Fruit fly (Drosophila melanogaster) whole organism, adult: ENCODE measurements around the gene CG9452.
A peak's percentile ranks its signal among the peaks of the same experiment; 100 is the strongest.
"Not testable (repeated sequence)": the region's sequence is repeated elsewhere in the genome, so short reads cannot be mapped to it uniquely, and the experiment has no call there.

ENCODE experiments used
- CG11617 ChIP-seq: fragments of 200-800 bp; sonication (Bioruptor generic); optimal IDR thresholded peaks from 2 replicates; lab custom pipeline; 2017; ENCODE audit warnings: mild to moderate bottlenecking, missing biosample characterization, missing genetic modification reagents, missing genetic modification characterization
- CG12768 ChIP-seq: fragments of 200-800 bp; sonication (Bioruptor generic); optimal IDR thresholded peaks from 2 replicates; lab custom pipeline; 2017; ENCODE audit warnings: missing biosample characterization, missing genetic modification characterization, mild to moderate bottlenecking, moderate library complexity, missing genetic modification reagents
- CG14711 ChIP-seq: fragments of 200-800 bp; sonication (Bioruptor generic); optimal IDR thresholded peaks from 2 replicates; lab custom pipeline; 2018; ENCODE audit warnings: missing biosample characterization, mild to moderate bottlenecking, missing genetic modification characterization, moderate library complexity
- CG1620 ChIP-seq: fragments of 200-800 bp; sonication (Bioruptor generic); optimal IDR thresholded peaks from 2 replicates; lab custom pipeline; 2016; ENCODE audit warnings: missing biosample characterization, missing genetic modification characterization
- CG33017 ChIP-seq: fragments of 200-800 bp; sonication (Bioruptor generic); optimal IDR thresholded peaks from 2 replicates; lab custom pipeline; 2018; ENCODE audit warnings: missing biosample characterization, mild to moderate bottlenecking, missing genetic modification characterization, moderate library complexity
- CG5204 ChIP-seq: fragments of 200-800 bp; sonication (Bioruptor generic); optimal IDR thresholded peaks from 2 replicates; lab custom pipeline; 2016; ENCODE audit warnings: missing biosample characterization, missing genetic modification characterization
- CG7045 ChIP-seq: fragments of 200-800 bp; sonication (Bioruptor generic); optimal IDR thresholded peaks from 2 replicates; lab custom pipeline; 2017; ENCODE audit warnings: missing biosample characterization, mild to moderate bottlenecking, missing genetic modification characterization
- CG7101 ChIP-seq: fragments of 200-800 bp; sonication (Bioruptor generic); optimal IDR thresholded peaks from 2 replicates; lab custom pipeline; 2018; ENCODE audit warnings: missing biosample characterization, mild to moderate bottlenecking, missing genetic modification characterization, moderate library complexity
- Clk ChIP-seq: fragments of 200-800 bp; sonication (Bioruptor generic); optimal IDR thresholded peaks from 2 replicates; lab custom pipeline; 2017; ENCODE audit warnings: missing biosample characterization, missing genetic modification characterization
- Crg-1 ChIP-seq: fragments of 200-800 bp; sonication (Bioruptor generic); optimal IDR thresholded peaks from 2 replicates; lab custom pipeline; 2016; ENCODE audit warnings: missing biosample characterization, missing genetic modification characterization
- Hr96 ChIP-seq: fragments of 200-800 bp; sonication (Bioruptor generic); optimal IDR thresholded peaks from 2 replicates; lab custom pipeline; 2016; ENCODE audit warnings: missing biosample characterization, missing genetic modification characterization
- Mnt ChIP-seq: fragments of 200-800 bp; sonication (Bioruptor generic); optimal IDR thresholded peaks from 2 replicates; lab custom pipeline; 2016; ENCODE audit warnings: missing biosample characterization, mild to moderate bottlenecking, missing genetic modification characterization
- bab1 ChIP-seq: fragments of 200-800 bp; sonication (Bioruptor generic); optimal IDR thresholded peaks from 3 replicates; lab custom pipeline; 2019; ENCODE audit warnings: missing biosample characterization, mild to moderate bottlenecking, missing genetic modification characterization, moderate library complexity
- cic ChIP-seq: fragments of 200-800 bp; sonication (Bioruptor generic); optimal IDR thresholded peaks from 2 replicates; lab custom pipeline; 2017; ENCODE audit warnings: missing biosample characterization, mild to moderate bottlenecking, missing genetic modification characterization, moderate library complexity
- cnc ChIP-seq, 2 experiments: fragments of >200 bp; optimal IDR thresholded peaks; 2 replicates each; lab custom pipeline; 2017
- kay ChIP-seq: fragments of 200-800 bp; sonication (Bioruptor generic); peaks from one replicate; lab custom pipeline; 2016; ENCODE audit warnings: missing biosample characterization, missing genetic modification characterization, borderline replicate concordance
- ovo ChIP-seq: fragments of 200-800 bp; sonication (Bioruptor generic); optimal IDR thresholded peaks from 2 replicates; lab custom pipeline; 2016; ENCODE audit warnings: missing biosample characterization, missing genetic modification characterization
- pad ChIP-seq: fragments of 200-800 bp; sonication (Bioruptor generic); optimal IDR thresholded peaks from 3 replicates; lab custom pipeline; 2017; ENCODE audit warnings: missing biosample characterization, missing genetic modification characterization, mild to moderate bottlenecking, moderate library complexity, missing genetic modification reagents
- tj ChIP-seq: fragments of 200-800 bp; sonication (Bioruptor generic); optimal IDR thresholded peaks from 3 replicates; lab custom pipeline; 2017; ENCODE audit warnings: missing biosample characterization, mild to moderate bottlenecking, missing genetic modification characterization, moderate library complexity
- toe ChIP-seq: fragments of 200-800 bp; sonication (Bioruptor generic); optimal IDR thresholded peaks from 2 replicates; lab custom pipeline; 2016; ENCODE audit warnings: missing biosample characterization, missing genetic modification characterization

The CG9452 gene

DNA sequence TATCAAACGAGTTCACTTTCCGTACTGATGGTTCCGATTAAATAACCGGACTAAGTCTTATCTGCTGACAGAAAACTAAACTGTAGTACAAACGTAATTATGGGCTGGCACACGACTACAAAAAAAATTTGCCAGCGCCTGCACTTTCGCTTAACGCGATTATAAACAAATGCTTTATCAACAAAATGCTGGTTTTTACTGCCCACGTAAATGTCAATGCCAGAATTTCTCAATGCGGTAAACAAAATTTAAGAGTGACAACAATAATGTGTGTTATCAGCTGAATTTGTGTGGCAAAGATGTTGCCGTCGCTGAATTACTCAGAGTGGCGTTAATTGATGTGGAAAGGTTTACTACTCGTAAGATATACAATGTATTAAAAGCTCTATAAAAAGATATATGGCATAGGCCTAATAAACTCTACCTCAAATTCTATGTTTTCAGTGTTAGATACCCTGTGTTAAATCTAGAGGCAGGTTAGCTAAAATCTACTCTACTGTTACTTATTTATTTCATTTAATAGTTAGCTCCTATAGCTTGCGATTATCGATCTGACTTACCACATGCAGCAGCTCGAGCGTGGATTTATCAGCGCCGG is 7.6 kb downstream of the CG9452 start:
- TF ChIP-seq kay (GFP tag; lab: Kevin White, UChicago) (peak; percentile 81), tj (peak; percentile 96), CG12768 (peak; percentile 28), bab1 (GFP tag; lab: Kevin White, UChicago) (no peak), Mnt (GFP tag; lab: Kevin White, UChicago) (no peak), CG33017 (tag; lab: Kevin White, UChicago) (no peak), pad (peak; percentile 9), CG5204 (no peak), CG7101 (tag; lab: Kevin White, UChicago) (peak; percentile 10), CG1620 (GFP tag; lab: Kevin White, UChicago) (no peak), CG14711 (tag; lab: Kevin White, UChicago) (peak; percentile 27), ovo (GFP tag; lab: Kevin White, UChicago) (no peak), cic (GFP tag; lab: Kevin White, UChicago) (peak; percentile 75), CG7045 (peak; percentile 60)

DNA sequence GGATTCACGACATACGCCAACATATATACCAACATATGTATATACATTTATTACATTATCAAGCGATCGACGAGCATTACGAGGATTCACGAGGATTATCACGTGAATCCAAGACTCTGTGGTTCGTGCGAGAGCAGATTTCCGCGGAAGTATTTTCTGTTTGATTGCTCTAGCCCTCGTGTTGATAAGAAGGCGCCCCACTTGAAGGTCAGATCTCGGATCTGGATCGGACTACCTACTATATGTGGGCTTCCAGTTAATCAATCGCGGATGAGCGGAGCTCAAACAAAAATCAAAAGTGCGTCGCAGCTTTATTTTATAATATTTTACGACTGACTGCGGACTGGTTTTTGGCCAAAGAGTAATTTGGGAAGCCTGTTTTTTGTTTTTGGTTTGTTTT is 8.7 kb downstream of the CG9452 start:
- TF ChIP-seq CG5204, result no peak
- no peak for TF ChIP-seq bab1 (GFP tag; lab: Kevin White, UChicago)
- no peak for TF ChIP-seq CG7101 (tag; lab: Kevin White, UChicago)
- TF ChIP-seq cnc (optimal IDR thresholded peaks at IDR 0.05; lab: Kevin White, UChicago), result no peak
- no peak for TF ChIP-seq CG11617 (GFP tag; lab: Kevin White, UChicago)
- no peak for TF ChIP-seq ovo (GFP tag; lab: Kevin White, UChicago)
- no peak for TF ChIP-seq Clk (GFP tag; lab: Kevin White, UChicago)
- no peak for TF ChIP-seq pad
- TF ChIP-seq Hr96 (GFP tag; lab: Kevin White, UChicago), result no peak
- TF ChIP-seq tj, result no peak
- no peak for TF ChIP-seq CG12768
- TF ChIP-seq toe (GFP tag; lab: Kevin White, UChicago), result no peak
- no peak for TF ChIP-seq Mnt (GFP tag; lab: Kevin White, UChicago)
- no peak for TF ChIP-seq CG1620 (GFP tag; lab: Kevin White, UChicago)
- TF ChIP-seq CG14711 (tag; lab: Kevin White, UChicago), result no peak

DNA sequence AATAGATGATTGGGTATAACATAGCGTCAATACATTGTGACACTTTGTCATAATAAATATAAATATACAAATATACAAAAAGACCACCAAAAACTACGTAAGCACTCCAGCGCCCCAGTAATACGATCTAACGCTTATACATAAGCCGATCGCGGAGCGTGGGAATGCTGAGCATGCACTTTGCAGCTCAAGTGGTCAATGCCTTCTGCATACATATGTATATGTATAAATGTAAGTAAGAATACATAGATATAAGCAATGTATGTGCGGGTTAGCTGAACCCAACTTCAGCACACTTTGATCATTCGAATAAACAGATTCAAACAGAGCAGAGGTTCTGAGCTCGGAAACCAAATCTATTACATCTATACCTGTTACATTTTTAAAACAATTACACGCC is 16.4 kb downstream of the CG9452 start, which contains the start of gene CG32212:
CG32212 (plus strand) TSS at position 301 of the 400 bp plus-strand sequence.
- TF ChIP-seq CG12768; CG33017 (tag; lab: Kevin White, UChicago); toe (GFP tag; lab: Kevin White, UChicago): not testable (repeated sequence)

dm6 chr3L:19486398-19486797 is 17.3 kb downstream of the CG9452 start, which contains the start of gene brv1:
Gene brv1 (minus strand): TSS chr3L:19486498.
- TF ChIP-seq bab1 (GFP tag; lab: Kevin White, UChicago) (no peak), tj (no peak), cnc (optimal IDR thresholded peaks at IDR 0.05; lab: Kevin White, UChicago) (no peak), CG11617 (GFP tag; lab: Kevin White, UChicago) (no peak)

DNA sequence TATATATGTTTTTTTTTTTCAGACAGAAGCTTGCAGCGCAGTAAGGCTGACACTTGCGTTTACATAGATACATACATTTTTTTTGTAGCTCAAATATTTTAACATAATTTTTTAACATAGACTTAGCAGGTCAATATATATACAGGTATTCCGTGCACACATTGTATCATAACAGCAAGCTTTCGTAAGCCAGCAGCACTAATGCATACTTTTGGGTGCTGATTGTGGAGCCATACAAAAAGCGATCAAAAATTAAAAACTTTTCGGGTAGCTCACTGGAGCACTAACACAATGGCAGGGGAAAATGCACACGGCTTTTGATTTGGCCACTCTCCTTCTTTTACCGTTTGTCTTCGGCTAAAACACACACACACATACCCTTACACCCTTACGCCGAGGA is 20.7 kb downstream of the CG9452 start:
- TF ChIP-seq cnc (optimal IDR thresholded peaks at IDR 0.05; lab: Kevin White, UChicago), result no peak
- peak; percentile 49 for TF ChIP-seq kay (GFP tag; lab: Kevin White, UChicago)

DNA sequence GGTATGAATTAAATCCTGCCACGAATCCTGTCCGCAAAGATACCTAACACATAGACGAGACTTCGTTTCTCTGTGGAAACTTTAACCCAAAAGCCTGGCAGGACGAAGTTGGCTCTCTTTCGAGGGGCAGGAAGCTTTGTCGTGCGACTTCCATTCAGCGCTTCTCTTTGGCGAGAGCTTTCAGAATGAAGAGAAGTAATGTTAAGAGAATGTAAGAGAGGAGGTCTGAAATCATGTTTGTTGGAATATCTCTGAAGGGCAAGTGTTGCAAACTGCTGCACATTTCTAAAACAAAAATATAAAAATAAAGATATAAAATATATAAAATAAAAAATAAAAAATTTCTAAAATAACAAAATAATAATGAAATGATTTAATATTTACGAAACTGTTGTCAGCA is 21.7 kb downstream of the CG9452 start:
- no peak for TF ChIP-seq Crg-1
- no peak for TF ChIP-seq CG11617 (GFP tag; lab: Kevin White, UChicago)
- no peak for TF ChIP-seq Hr96 (GFP tag; lab: Kevin White, UChicago)
- TF ChIP-seq CG14711 (tag; lab: Kevin White, UChicago), result no peak
- TF ChIP-seq CG33017 (tag; lab: Kevin White, UChicago), result no peak
- no peak for TF ChIP-seq bab1 (GFP tag; lab: Kevin White, UChicago)

DNA sequence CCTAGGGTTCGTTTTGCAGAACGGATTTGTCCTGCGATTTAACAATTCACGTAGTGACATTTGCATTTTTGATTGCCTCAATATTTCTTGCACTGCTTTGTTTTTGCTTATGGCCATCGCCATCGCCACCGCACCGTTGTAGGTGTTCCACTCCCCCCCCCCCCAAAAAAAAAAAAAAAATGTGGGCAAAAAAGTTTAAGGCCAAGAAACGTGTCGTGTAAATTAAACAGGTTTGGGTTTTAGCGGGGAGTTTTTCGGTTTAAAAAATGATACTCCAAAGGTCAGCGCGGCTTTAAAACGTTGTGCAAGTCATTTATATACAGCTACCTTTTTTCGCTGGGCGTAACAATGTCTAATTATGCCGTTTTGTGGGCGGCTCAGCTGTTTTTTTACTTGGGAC is 22.5 kb downstream of the CG9452 start:
- TF ChIP-seq CG33017 (tag; lab: Kevin White, UChicago) (no peak), CG11617 (GFP tag; lab: Kevin White, UChicago) (no peak), toe (GFP tag; lab: Kevin White, UChicago) (no peak), Crg-1 (no peak), pad (no peak), bab1 (GFP tag; lab: Kevin White, UChicago) (no peak), Mnt (GFP tag; lab: Kevin White, UChicago) (no peak), Clk (GFP tag; lab: Kevin White, UChicago) (no peak), kay (GFP tag; lab: Kevin White, UChicago) (no peak), CG1620 (GFP tag; lab: Kevin White, UChicago) (no peak), CG7045 (no peak), CG12768 (no peak)
